Fruit fly (Drosophila melanogaster) whole organism, prepupa: ENCODE measurements around the gene deltaCOP.
A peak's percentile ranks its signal among the peaks of the same experiment; 100 is the strongest.

Experiments used
- Blimp-1 ChIP-seq: fragments of 200-800 bp; sonication (Bioruptor generic); optimal IDR thresholded peaks from 3 replicates; lab custom pipeline; 2017; ENCODE audit warnings: missing biosample characterization, missing genetic modification characterization, mild to moderate bottlenecking, moderate library complexity, missing genetic modification reagents
- CG10631 ChIP-seq: fragments of 200-800 bp; sonication (Bioruptor generic); optimal IDR thresholded peaks from 2 replicates; lab custom pipeline; 2016; ENCODE audit warnings: missing biosample characterization, missing genetic modification characterization
- CG11762 ChIP-seq: fragments of 200-800 bp; sonication (Bioruptor generic); optimal IDR thresholded peaks from 3 replicates; lab custom pipeline; 2016; ENCODE audit warnings: missing biosample characterization, missing genetic modification characterization; ENCODE audit not compliant: insufficient read depth
- CG15336 ChIP-seq: fragments of 200-800 bp; sonication (Bioruptor generic); IDR thresholded peaks from 2 replicates; pipeline ENCODE4 v1.3.6; 2022; ENCODE audit warnings: missing biosample characterization, missing genetic modification characterization
- CG16779 ChIP-seq: fragments of 200-800 bp; sonication (Bioruptor generic); optimal IDR thresholded peaks from 3 replicates; lab custom pipeline; 2017; ENCODE audit warnings: missing biosample characterization, mild to moderate bottlenecking, missing genetic modification characterization
- CG3032 ChIP-seq: fragments of 200-800 bp; optimal IDR thresholded peaks from 2 replicates; lab custom pipeline; 2019; ENCODE audit warnings: missing biosample characterization, mild to moderate bottlenecking, missing genetic modification characterization, moderate library complexity
- CG31627 ChIP-seq: fragments of 200-800 bp; sonication (Bioruptor generic); optimal IDR thresholded peaks from 3 replicates; lab custom pipeline; 2016; ENCODE audit warnings: missing biosample characterization, missing genetic modification characterization
- CG32006 ChIP-seq: fragments of 200-800 bp; sonication (Bioruptor generic); optimal IDR thresholded peaks from 3 replicates; lab custom pipeline; 2017; ENCODE audit warnings: missing biosample characterization, mild to moderate bottlenecking, missing genetic modification characterization
- CG34406 ChIP-seq: fragments of 200-800 bp; sonication (Bioruptor generic); optimal IDR thresholded peaks from 3 replicates; lab custom pipeline; 2016; ENCODE audit warnings: missing biosample characterization, missing genetic modification characterization
- CG4318 ChIP-seq: fragments of 200-800 bp; sonication (Bioruptor generic); optimal IDR thresholded peaks from 3 replicates; lab custom pipeline; 2017; ENCODE audit warnings: missing biosample characterization, mild to moderate bottlenecking, missing genetic modification characterization
- CG6163 ChIP-seq: fragments of 200-800 bp; sonication (Bioruptor generic); IDR thresholded peaks from 3 replicates; pipeline ENCODE4 v1.3.6; 2022; ENCODE audit warnings: missing biosample characterization, missing genetic modification characterization
- CG7368 ChIP-seq: fragments of 200-800 bp; sonication (Bioruptor generic); optimal IDR thresholded peaks from 3 replicates; lab custom pipeline; 2016; ENCODE audit warnings: missing biosample characterization, missing genetic modification characterization
- CG8632 ChIP-seq: fragments of 200-800 bp; sonication (Bioruptor generic); optimal IDR thresholded peaks from 3 replicates; lab custom pipeline; 2016; ENCODE audit warnings: missing biosample characterization, missing genetic modification characterization
- CG9139 ChIP-seq: fragments of 200-800 bp; sonication (Bioruptor generic); optimal IDR thresholded peaks from 3 replicates; lab custom pipeline; 2017; ENCODE audit warnings: missing biosample characterization, mild to moderate bottlenecking, missing genetic modification characterization
- Eip75B ChIP-seq: fragments of 200-800 bp; sonication (Bioruptor generic); optimal IDR thresholded peaks from 3 replicates; lab custom pipeline; 2016; ENCODE audit warnings: missing biosample characterization, missing genetic modification characterization
- Eip78C ChIP-seq: fragments of 200-800 bp; sonication (Bioruptor generic); peaks from one replicate; lab custom pipeline; 2016; ENCODE audit warnings: missing biosample characterization, missing genetic modification characterization
- Ets21C ChIP-seq: fragments of 200-800 bp; sonication (Bioruptor generic); optimal IDR thresholded peaks from 3 replicates; lab custom pipeline; 2016; ENCODE audit warnings: missing biosample characterization, missing genetic modification characterization
- Gug ChIP-seq: fragments of 200-800 bp; sonication (Bioruptor generic); IDR thresholded peaks from 2 replicates; pipeline ENCODE4 v1.3.6; 2022; ENCODE audit warnings: missing biosample characterization, missing genetic modification characterization
- Hr38 ChIP-seq: sonication (Bioruptor generic); optimal IDR thresholded peaks from 2 replicates; lab custom pipeline; 2016; ENCODE audit warnings: missing biosample characterization, missing genetic modification characterization
- Hr39 ChIP-seq: fragments of 200-800 bp; sonication (Bioruptor generic); optimal IDR thresholded peaks from 2 replicates; lab custom pipeline; 2016; ENCODE audit warnings: missing biosample characterization, missing genetic modification characterization
- Met ChIP-seq: fragments of 200-800 bp; sonication (Bioruptor generic); optimal IDR thresholded peaks from 3 replicates; lab custom pipeline; 2016; ENCODE audit warnings: missing biosample characterization, missing genetic modification characterization
- OdsH ChIP-seq: fragments of 200-800 bp; sonication (Bioruptor generic); optimal IDR thresholded peaks from 3 replicates; lab custom pipeline; 2016; ENCODE audit warnings: missing biosample characterization, missing genetic modification characterization
- Smox ChIP-seq: fragments of 200-800 bp; sonication (Bioruptor generic); optimal IDR thresholded peaks from 3 replicates; lab custom pipeline; 2016; ENCODE audit warnings: missing biosample characterization, missing genetic modification characterization
- Sox102F ChIP-seq: fragments of 200-800 bp; sonication (Bioruptor generic); optimal IDR thresholded peaks from 2 replicates; lab custom pipeline; 2016; ENCODE audit warnings: missing biosample characterization, mild to moderate bottlenecking, missing genetic modification characterization
- Sox14 ChIP-seq: fragments of 200-800 bp; sonication (Bioruptor generic); optimal IDR thresholded peaks from 3 replicates; lab custom pipeline; 2016; ENCODE audit warnings: missing biosample characterization, missing genetic modification characterization
- Sox15 ChIP-seq: fragments of 200-800 bp; sonication (Bioruptor generic); optimal IDR thresholded peaks from 3 replicates; lab custom pipeline; 2016; ENCODE audit warnings: missing biosample characterization, missing genetic modification characterization
- achi ChIP-seq: fragments of 200-800 bp; sonication (Bioruptor generic); optimal IDR thresholded peaks from 3 replicates; lab custom pipeline; 2016; ENCODE audit warnings: missing biosample characterization, missing genetic modification characterization
- dac ChIP-seq: fragments of 200-800 bp; sonication (Bioruptor generic); optimal IDR thresholded peaks from 2 replicates; lab custom pipeline; 2017; ENCODE audit warnings: missing biosample characterization, mild to moderate bottlenecking, missing genetic modification characterization
- dsx ChIP-seq: fragments of 200-800 bp; optimal IDR thresholded peaks from 3 replicates; lab custom pipeline; 2019; ENCODE audit warnings: missing biosample characterization, mild to moderate bottlenecking, missing genetic modification characterization, moderate library complexity; ENCODE audit not compliant: poor library complexity, severe bottlenecking
- esn ChIP-seq: fragments of 200-800 bp; sonication (Bioruptor generic); optimal IDR thresholded peaks from 2 replicates; lab custom pipeline; 2016; ENCODE audit warnings: missing biosample characterization, mild to moderate bottlenecking, missing genetic modification characterization, moderate library complexity
- fd85E ChIP-seq: fragments of 200-800 bp; sonication (Bioruptor generic); optimal IDR thresholded peaks from 3 replicates; lab custom pipeline; 2016; ENCODE audit warnings: missing biosample characterization, missing genetic modification characterization
- pdm3 ChIP-seq: fragments of 200-800 bp; sonication (Bioruptor generic); optimal IDR thresholded peaks from 3 replicates; lab custom pipeline; 2016; ENCODE audit warnings: missing biosample characterization, missing genetic modification characterization
- salr ChIP-seq, 2 experiments: fragments of 200-800 bp; sonication (Bioruptor generic); optimal IDR thresholded peaks; 3 replicates each; lab custom pipeline; 2016 to 2018; ENCODE audit warnings: missing biosample characterization in 2 of 2, missing genetic modification characterization in 2 of 2, mild to moderate bottlenecking in 1 of 2
- spab ChIP-seq: fragments of 200-800 bp; sonication (Bioruptor generic); optimal IDR thresholded peaks from 2 replicates; lab custom pipeline; 2017; ENCODE audit warnings: missing biosample characterization, mild to moderate bottlenecking, missing genetic modification characterization, missing genetic modification reagents
- ss ChIP-seq, 2 experiments: fragments of 200-800 bp; sonication (Bioruptor generic); optimal IDR thresholded peaks; 2 replicates in 1 of 2; 3 replicates in 1 of 2; lab custom pipeline; 2017 to 2018; ENCODE audit warnings: mild to moderate bottlenecking in 2 of 2, missing biosample characterization in 2 of 2, missing genetic modification characterization in 2 of 2, moderate library complexity in 1 of 2
- svp ChIP-seq: fragments of 200-800 bp; sonication (Bioruptor generic); peaks from one replicate; lab custom pipeline; 2016; ENCODE audit warnings: missing biosample characterization, missing genetic modification characterization
- topi ChIP-seq: fragments of 200-800 bp; sonication (Bioruptor generic); optimal IDR thresholded peaks from 3 replicates; lab custom pipeline; 2016; ENCODE audit warnings: missing biosample characterization, missing genetic modification characterization
- vri ChIP-seq: fragments of 200-800 bp; sonication (Bioruptor generic); optimal IDR thresholded peaks from 3 replicates; lab custom pipeline; 2016; ENCODE audit warnings: missing biosample characterization, mild to moderate bottlenecking, missing genetic modification characterization

deltaCOP gene

dm6 chrX:1877107-1877736 is 15.6 kb upstream of the deltaCOP start, which contains the start of the genes CG14817 and CG14805 (continued):
- TF ChIP-seq Sox102F (no peak), CG3032 (peak; percentile 30), Eip75B (GFP tag; lab: Kevin White, UChicago) (no peak), Hr39 (GFP tag; lab: Kevin White, UChicago) (no peak), CG4318 (GFP tag; lab: Kevin White, UChicago) (no peak), CG8632 (no peak), CG31627 (no peak), pdm3 (no peak), dsx (GFP tag; lab: Kevin White, UChicago) (peak; percentile 68), Sox15 (GFP tag; lab: Kevin White, UChicago) (no peak), Smox (GFP tag; lab: Kevin White, UChicago) (no peak), Met (GFP tag; lab: Kevin White, UChicago) (no peak), CG32006 (GFP tag; lab: Kevin White, UChicago) (no peak), CG9139 (GFP tag; lab: Kevin White, UChicago) (no peak)

dm6 chrX:1873515-1874126 is 12.0 kb upstream of the deltaCOP start, which contains the start of the genes Pgam5 and Vps26:
Gene Pgam5, minus strand, starts transcription at chrX:1873565.
Gene Vps26, plus strand, starts transcription at chrX:1873853.
- TF ChIP-seq svp (GFP tag; lab: Kevin White, UChicago) (peak; percentile 76), salr (GFP tag; optimal IDR thresholded peaks at IDR 0.05; lab: Kevin White, UChicago) (no peak), Eip78C (GFP tag; lab: Kevin White, UChicago) (peak; percentile 27), OdsH (GFP tag; lab: Kevin White, UChicago) (no peak), Sox15 (GFP tag; lab: Kevin White, UChicago) (no peak), fd85E (GFP tag; lab: Kevin White, UChicago) (no peak)
- TF ChIP-seq, all 60 proteins: peak for 2

dm6 chrX:1868586-1869111 is 7.1 kb upstream of the deltaCOP start, which contains the start of the genes CG14803 and Pex5:
Gene CG14803, plus strand, starts transcription at chrX:1868870.
Gene Pex5, minus strand, starts transcription at chrX:1869061.
- TF ChIP-seq esn (peak; percentile 20), svp (GFP tag; lab: Kevin White, UChicago) (peak; percentile 92), Eip78C (GFP tag; lab: Kevin White, UChicago) (peak; percentile 26), CG16779 (tag; lab: Kevin White, UChicago) (no peak)

dm6 chrX:1865673-1866072 is 4.1 kb upstream of the deltaCOP start, which contains the start of the genes Gcna and MED18:
Gene Gcna, minus strand, starts transcription at chrX:1865835.
Gene MED18, plus strand, starts transcription at chrX:1865909.
- TF ChIP-seq CG11762 (GFP tag; lab: Kevin White, UChicago), result no peak
- no peak for TF ChIP-seq dac (GFP tag; lab: Kevin White, UChicago)
- no peak for TF ChIP-seq Met (GFP tag; lab: Kevin White, UChicago)
- TF ChIP-seq Eip78C (GFP tag; lab: Kevin White, UChicago), result no peak
- TF ChIP-seq vri (GFP tag; lab: Kevin White, UChicago), result no peak
- no peak for TF ChIP-seq CG6163
- TF ChIP-seq Gug (GFP tag; lab: Robert Waterston, UW), result no peak
- TF ChIP-seq Sox102F, result no peak
- no peak for TF ChIP-seq pdm3

- TF ChIP-seq Hr38 (no peak), topi (GFP tag; lab: Kevin White, UChicago) (peak; percentile 70), CG9139 (GFP tag; lab: Kevin White, UChicago) (no peak), CG10631 (GFP tag; lab: Kevin White, UChicago) (peak; percentile 48), Eip75B (GFP tag; lab: Kevin White, UChicago) (peak; percentile 64), CG15336 (GFP tag; lab: Robert Waterston, UW) (peak; percentile 55), pdm3 (peak; percentile 40), CG7368 (GFP tag; lab: Kevin White, UChicago) (peak; percentile 52), Ets21C (GFP tag; lab: Kevin White, UChicago) (peak; percentile 6), CG8632 (peak; percentile 36), CG11762 (GFP tag; lab: Kevin White, UChicago) (no peak), Hr39 (GFP tag; lab: Kevin White, UChicago) (peak; percentile 51), Sox14 (GFP tag; lab: Kevin White, UChicago) (peak; percentile 82), CG16779 (tag; lab: Kevin White, UChicago) (no peak), Eip78C (GFP tag; lab: Kevin White, UChicago) (peak; percentile 72), Blimp-1 (GFP tag; lab: Kevin White, UChicago) (peak; percentile 10), dac (GFP tag; lab: Kevin White, UChicago) (no peak), achi (GFP tag; lab: Kevin White, UChicago) (peak; percentile 41), vri (GFP tag; lab: Kevin White, UChicago) (peak; percentile 45), dsx (GFP tag; lab: Kevin White, UChicago) (peak; percentile 23), esn (peak; percentile 63), salr (GFP tag; optimal IDR thresholded peaks at IDR 0.05; lab: Kevin White, UChicago) (no peak), spab (GFP tag; lab: Kevin White, UChicago) (no peak), CG34406 (GFP tag; lab: Kevin White, UChicago) (peak; percentile 22), ss (GFP tag; optimal IDR thresholded peaks at IDR 0.05; lab: Kevin White, UChicago) (peak; percentile 3 to 39)
These were observed 2.7 kb downstream of the deltaCOP start, which contains the start of gene Lamtor5 for dm6 chrX:1858867-1859266. Gene Lamtor5, minus strand, starts transcription at chrX:1858971.
